Worm (Caenorhabditis elegans): ENCODE data around the gene K08E7.4.

- TF ChIP-seq hmg-4 (GFP tag; optimal IDR thresholded peaks at IDR 0.05) (no peak), scrt-1 (GFP tag; IDR thresholded peaks at IDR 0.05) (no peak), ama-1 (optimal IDR thresholded peaks at IDR 0.05) (no peak), sea-1 (GFP tag; conservative IDR thresholded peaks at IDR 0.05) (no peak), aly-1 (tag; optimal IDR thresholded peaks at IDR 0.05) (no peak), hnd-1 (tag; optimal IDR thresholded peaks at IDR 0.05) (no peak), ets-7 (tag; optimal IDR thresholded peaks at IDR 0.05) (no peak)
Observed at ce11 chrIV:12522521-12522920, 48.4 kb downstream of the K08E7.4 start, which contains the start of gene sru-13.
